Fruit fly (Drosophila melanogaster): ENCODE results near the gene CG15370.
A peak's percentile ranks its signal among the peaks of the same experiment; 100 is the strongest.

The CG15370 gene

dm6 chrX:9250161-9250831 is 25.1 kb downstream of the CG15370 start, which contains the start of gene CG17754 (continued):
- peak; percentile 69 for TF ChIP-seq Med (GFP tag)
- no peak for TF ChIP-seq Ets65A (GFP tag)
- no peak for TF ChIP-seq CG34422 (GFP tag; IDR thresholded peaks at IDR 0.05)
- TF ChIP-seq tgo (GFP tag; IDR thresholded peaks at IDR 0.05), result no peak
- TF ChIP-seq ase (GFP tag; IDR thresholded peaks at IDR 0.05), result no peak
- peak; percentile 35 for TF ChIP-seq CG33213 (GFP tag; optimal IDR thresholded peaks at IDR 0.05)
- TF ChIP-seq chinmo (GFP tag; IDR thresholded peaks at IDR 0.05; ENCODE audit: partially characterized antibody), result 0 out of 4 replicates have a peak, but pooled peaks have one; percentile 47
- no peak for TF ChIP-seq Fer3 (tag; optimal IDR thresholded peaks at IDR 0.05)
- TF ChIP-seq Chrac-16 (GFP tag; optimal IDR thresholded peaks at IDR 0.05), result no peak
- no peak for TF ChIP-seq chif (GFP tag; optimal IDR thresholded peaks at IDR 0.05)
- TF ChIP-seq Hey (tag; optimal IDR thresholded peaks at IDR 0.05), result no peak
- no peak for TF ChIP-seq CG14965 (GFP tag; optimal IDR thresholded peaks at IDR 0.05; ENCODE audit: borderline replicate concordance)
- no peak for TF ChIP-seq CG14860 (GFP tag; IDR thresholded peaks at IDR 0.05; ENCODE audit: partially characterized antibody)
- no peak for TF ChIP-seq ewg (GFP tag; optimal IDR thresholded peaks at IDR 0.05)
- peak; percentile 87 for TF ChIP-seq MBD-R2 (GFP tag; IDR thresholded peaks at IDR 0.05)
- no peak for TF ChIP-seq bsh (GFP tag; optimal IDR thresholded peaks at IDR 0.05)
- no peak for TF ChIP-seq fd64A (GFP tag; optimal IDR thresholded peaks at IDR 0.05)
- no peak for TF ChIP-seq Nf-YB (GFP tag; optimal IDR thresholded peaks at IDR 0.05)
- TF ChIP-seq CG13424 (tag; optimal IDR thresholded peaks at IDR 0.05), result no peak
- TF ChIP-seq BEAF-32 (GFP tag; optimal IDR thresholded peaks at IDR 0.05), result peak; percentile 31
- no peak for TF ChIP-seq Max (GFP tag; optimal IDR thresholded peaks at IDR 0.05)
- TF ChIP-seq slbo (GFP tag; IDR thresholded peaks at IDR 0.05), result no peak
- TF ChIP-seq CTCF (GFP tag; optimal IDR thresholded peaks at IDR 0.05), result no peak
- TF ChIP-seq CG2678 (tag; optimal IDR thresholded peaks at IDR 0.05), result no peak
- TF ChIP-seq crc (GFP tag; optimal IDR thresholded peaks at IDR 0.05), result no peak
- TF ChIP-seq CG16779 (GFP tag; IDR thresholded peaks at IDR 0.05), result no peak
- no peak for TF ChIP-seq zfh2 (GFP tag; optimal IDR thresholded peaks at IDR 0.05)
- TF ChIP-seq ssp (GFP tag; IDR thresholded peaks at IDR 0.05), result no peak
- no peak for TF ChIP-seq Opbp (GFP tag; IDR thresholded peaks at IDR 0.05; ENCODE audit: partially characterized antibody)
- peak; percentile 77 for TF ChIP-seq stwl (tag; optimal IDR thresholded peaks at IDR 0.05)
- TF ChIP-seq pfk (GFP tag; optimal IDR thresholded peaks at IDR 0.05), result no peak
- no peak for TF ChIP-seq Hand (GFP tag; optimal IDR thresholded peaks at IDR 0.05)
- TF ChIP-seq CG1529 (GFP tag; optimal IDR thresholded peaks at IDR 0.05), result no peak
- no peak for TF ChIP-seq CrebB (tag; optimal IDR thresholded peaks at IDR 0.05)
- peak; percentile 44 for TF ChIP-seq CG17359 (tag; optimal IDR thresholded peaks at IDR 0.05)

- TF ChIP-seq zfh2 (GFP tag; optimal IDR thresholded peaks at IDR 0.05) (no peak), CG2199 (GFP tag; IDR thresholded peaks at IDR 0.05) (0 out of 3 replicates have a peak, but pooled peaks have one; percentile 42), Nf-YA (GFP tag; IDR thresholded peaks at IDR 0.05) (no peak), unpg (GFP tag; optimal IDR thresholded peaks at IDR 0.05) (peak; percentile 21), slbo (GFP tag; IDR thresholded peaks at IDR 0.05) (peak; percentile 51), CG15269 (tag; optimal IDR thresholded peaks at IDR 0.05) (peak; percentile 42), exex (tag; optimal IDR thresholded peaks at IDR 0.05) (no peak), CG3281 (GFP tag; optimal IDR thresholded peaks at IDR 0.05) (no peak), tin (GFP tag; optimal IDR thresholded peaks at IDR 0.05) (peak; percentile 22), Med (GFP tag) (peak; percentile 85), CG32767 (GFP tag; IDR thresholded peaks at IDR 0.05) (0 out of 2 replicates have a peak, but pooled peaks have one; percentile 28), zf30C (GFP tag; optimal IDR thresholded peaks at IDR 0.05) (no peak), CG4360 (GFP tag; IDR thresholded peaks at IDR 0.05) (peak; percentile 25; the same call in 1 of the 2 replicates), Drgx (GFP tag; IDR thresholded peaks at IDR 0.05) (peak; percentile 51), sisA (GFP tag; IDR thresholded peaks at IDR 0.05) (0 out of 2 replicates have a peak, but pooled peaks have one; percentile 26), h (optimal IDR thresholded peaks at IDR 0.05) (no peak), CG9437 (GFP tag; optimal IDR thresholded peaks at IDR 0.05) (peak; percentile 7), sens (GFP tag) (peak; percentile 77), CG7839 (tag; optimal IDR thresholded peaks at IDR 0.05) (peak; percentile 3)
Measured at dm6 chrX:9251212-9251877, 26.1 kb downstream of the CG15370 start.
